Worm (Caenorhabditis elegans) whole organism, late embryonic: Measurements from ENCODE around the gene C08B6.11.

ENCODE experiments used
- C08G9.2 ChIP-seq: sonication (generic microtip); optimal IDR thresholded peaks from 2 replicates; lab custom pipeline; 2016; ENCODE audit warnings: mild to moderate bottlenecking, missing genetic modification characterization, moderate library complexity, missing compliant biosample characterization
- K09A11.1 ChIP-seq: sonication (generic microtip); optimal IDR thresholded peaks from 2 replicates; lab custom pipeline; 2017; ENCODE audit warnings: antibody characterized with exemption, mild to moderate bottlenecking, missing genetic modification characterization, missing compliant biosample characterization; ENCODE audit not compliant: insufficient read depth
- T23F11.4 ChIP-seq: fragments of 200-800 bp; sonication (Bioruptor generic); optimal IDR thresholded peaks from 2 replicates; lab custom pipeline; 2018; ENCODE audit warnings: mild to moderate bottlenecking, missing genetic modification characterization, missing compliant biosample characterization
- ahr-1 ChIP-seq: sonication (generic microtip); optimal IDR thresholded peaks from 2 replicates; lab custom pipeline; 2016; ENCODE audit warnings: missing genetic modification characterization, missing compliant biosample characterization
- ama-1 ChIP-seq: fragments of 150-350 bp; optimal IDR thresholded peaks from 2 replicates; lab custom pipeline; 2014
- ceh-18 ChIP-seq: sonication (generic microtip); optimal IDR thresholded peaks from 2 replicates; lab custom pipeline; 2016; ENCODE audit warnings: missing genetic modification characterization, missing compliant biosample characterization
- ceh-19 ChIP-seq: fragments of 200-800 bp; sonication (Bioruptor generic); optimal IDR thresholded peaks from 2 replicates; lab custom pipeline; 2018; ENCODE audit warnings: mild to moderate bottlenecking, missing genetic modification characterization, missing compliant biosample characterization
- ceh-34 ChIP-seq: sonication (generic microtip); optimal IDR thresholded peaks from 2 replicates; lab custom pipeline; 2016; ENCODE audit warnings: mild to moderate bottlenecking, missing genetic modification characterization, missing compliant biosample characterization
- elt-2 ChIP-seq: sonication (generic microtip); optimal IDR thresholded peaks from 2 replicates; lab custom pipeline; 2016; ENCODE audit warnings: missing genetic modification reagents, missing genetic modification characterization, missing compliant biosample characterization
- fax-1 ChIP-seq: sonication (generic microtip); optimal IDR thresholded peaks from 2 replicates; lab custom pipeline; 2016; ENCODE audit warnings: missing genotype, missing genetic modification characterization, missing compliant biosample characterization
- hlh-13 ChIP-seq: fragments of 200-800 bp; sonication (Bioruptor generic); optimal IDR thresholded peaks from 2 replicates; lab custom pipeline; 2018; ENCODE audit warnings: mild to moderate bottlenecking, missing genetic modification characterization, missing compliant biosample characterization
- hlh-15 ChIP-seq: sonication (generic microtip); optimal IDR thresholded peaks from 2 replicates; lab custom pipeline; 2016; ENCODE audit warnings: missing genetic modification characterization, missing compliant biosample characterization
- hlh-30 ChIP-seq: sonication (generic microtip); optimal IDR thresholded peaks from 2 replicates; lab custom pipeline; 2017; ENCODE audit warnings: antibody characterized with exemption, missing genetic modification characterization, missing compliant biosample characterization; ENCODE audit not compliant: insufficient read depth
- hlh-6 ChIP-seq: sonication (generic microtip); optimal IDR thresholded peaks from 2 replicates; lab custom pipeline; 2016; ENCODE audit warnings: missing genotype, missing genetic modification characterization, missing compliant biosample characterization
- hlh-8 ChIP-seq: sonication (generic microtip); optimal IDR thresholded peaks from 2 replicates; lab custom pipeline; 2016; ENCODE audit warnings: missing genotype, missing genetic modification characterization, missing compliant biosample characterization
- lin-11 ChIP-seq: fragments of 200-800 bp; sonication (Bioruptor generic); optimal IDR thresholded peaks from 2 replicates; lab custom pipeline; 2018; ENCODE audit warnings: mild to moderate bottlenecking, missing genetic modification characterization, missing compliant biosample characterization
- madf-2 ChIP-seq: sonication (generic microtip); optimal IDR thresholded peaks from 2 replicates; lab custom pipeline; 2017; ENCODE audit warnings: missing genetic modification characterization, missing compliant biosample characterization
- nfya-1 ChIP-seq: sonication (generic microtip); optimal IDR thresholded peaks from 2 replicates; lab custom pipeline; 2017; ENCODE audit warnings: missing genetic modification characterization, mild to moderate bottlenecking, missing compliant biosample characterization, antibody characterized with exemption, moderate library complexity
- nhr-11 ChIP-seq: fragments of 150-350 bp; optimal IDR thresholded peaks from 2 replicates; lab custom pipeline; 2014; ENCODE audit warnings: missing biosample characterization, missing genetic modification characterization
- pha-2 ChIP-seq: sonication (generic microtip); optimal IDR thresholded peaks from 2 replicates; lab custom pipeline; 2017; ENCODE audit warnings: mild to moderate bottlenecking, missing genetic modification characterization, missing compliant biosample characterization
- pha-4 ChIP-seq: fragments of 150-350 bp; optimal IDR thresholded peaks from 2 replicates; lab custom pipeline; 2018; ENCODE audit warnings: missing biosample characterization, missing genetic modification reagents, missing genetic modification characterization
- pqm-1 ChIP-seq: sonication (generic microtip); optimal IDR thresholded peaks from 2 replicates; lab custom pipeline; 2016; ENCODE audit warnings: missing genetic modification characterization, missing compliant biosample characterization
- sox-2 ChIP-seq: fragments of 200-800 bp; sonication (Bioruptor generic); IDR thresholded peaks from 2 replicates; pipeline ENCODE4 v1.3.6; 2022; ENCODE audit warnings: missing genetic modification reagents, missing genetic modification characterization, missing compliant biosample characterization
- sox-4 ChIP-seq: sonication (generic microtip); optimal IDR thresholded peaks from 2 replicates; lab custom pipeline; 2017; ENCODE audit warnings: mild to moderate bottlenecking, missing genetic modification characterization, inconsistent platforms, missing compliant biosample characterization
- syd-9 ChIP-seq: sonication (generic microtip); optimal IDR thresholded peaks from 2 replicates; lab custom pipeline; 2016; ENCODE audit warnings: mild to moderate bottlenecking, missing genetic modification characterization, moderate library complexity, missing compliant biosample characterization
- unc-3 ChIP-seq, 2 experiments: fragments of 200-800 bp in 1 of 2; sonication (Bioruptor generic) in 1 of 2; sonication (generic microtip) in 1 of 2; conservative IDR thresholded peaks in 1 of 2; optimal IDR thresholded peaks in 1 of 2; 2 replicates each; pipeline versions ENCODE4 v1.3.6 to Lab custom; 2016 to 2022; ENCODE audit warnings: missing compliant biosample characterization in 2 of 2, missing genetic modification characterization in 2 of 2, missing genetic modification reagents in 1 of 2
- unc-42 ChIP-seq: sonication (generic microtip); optimal IDR thresholded peaks from 2 replicates; lab custom pipeline; 2016; ENCODE audit warnings: missing genotype, missing genetic modification characterization, missing compliant biosample characterization
- ztf-16 ChIP-seq: sonication (generic microtip); optimal IDR thresholded peaks from 2 replicates; lab custom pipeline; 2017; ENCODE audit warnings: missing genetic modification characterization, missing compliant biosample characterization

Gene C08B6.11

ce11 chrV:10124799-10125548 lies 17.6 kb downstream of the C08B6.11 start, which contains the start of gene C08B6.10:
C08B6.10 (plus strand) TSS chrV:10125498.
- TF ChIP-seq T23F11.4 (GFP tag; lab: Kevin White, UChicago): no peak
- peak; percentile 81 for TF ChIP-seq elt-2
- TF ChIP-seq, all 69 proteins: peak for 1

ce11 chrV:10130195-10130594 lies 22.8 kb downstream of the C08B6.11 start, which contains the start of gene aos-1:
aos-1 (minus strand) TSS chrV:10130295.
- no peak for TF ChIP-seq syd-9 (tag; lab: Kevin White, UChicago)
- TF ChIP-seq madf-2: no peak
- TF ChIP-seq lin-11 (tag; lab: Kevin White, UChicago): no peak
- no peak for TF ChIP-seq nfya-1 (tag; lab: Kevin White, UChicago)
- no peak for TF ChIP-seq hlh-30 (tag; lab: Kevin White, UChicago)
- TF ChIP-seq K09A11.1 (tag; lab: Kevin White, UChicago): no peak
- TF ChIP-seq hlh-8 (tag; lab: Kevin White, UChicago): no peak
- TF ChIP-seq ceh-19: no peak
- no peak for TF ChIP-seq ama-1 (lab: Kevin White, UChicago)
- TF ChIP-seq ztf-16 (tag; lab: Kevin White, UChicago): no peak
- no peak for TF ChIP-seq pha-4 (tag; lab: Kevin White, UChicago)
- no peak for TF ChIP-seq unc-3 (GFP tag; conservative IDR thresholded peaks at IDR 0.05; lab: Robert Waterston, UW)
- no peak for TF ChIP-seq unc-3 (tag; optimal IDR thresholded peaks at IDR 0.05; lab: Kevin White, UChicago)
- TF ChIP-seq hlh-15 (tag; lab: Kevin White, UChicago): no peak
- TF ChIP-seq nhr-11: no peak
- no peak for TF ChIP-seq pha-2
- TF ChIP-seq pqm-1 (tag; lab: Kevin White, UChicago): no peak
- no peak for TF ChIP-seq C08G9.2
- no peak for TF ChIP-seq sox-2
- no peak for TF ChIP-seq T23F11.4 (GFP tag; lab: Kevin White, UChicago)

ce11 chrV:10133277-10133676 lies 25.9 kb downstream of the C08B6.11 start:
- no peak for TF ChIP-seq ceh-34 (tag; lab: Kevin White, UChicago)

- TF ChIP-seq C08G9.2 (no peak), elt-2 (no peak), unc-42 (tag; lab: Kevin White, UChicago) (peak; percentile 4)
- TF ChIP-seq, all 69 proteins: peak for 1
These were observed 26.8 kb downstream of the C08B6.11 start, which contains the start of the genes C08B6.18, wdr-20 and C08B6.8 for ce11 chrV:10134077-10134693. C08B6.18 (minus strand) TSS chrV:10134127. wdr-20 (minus strand) TSS chrV:10134158. C08B6.8 (plus strand) TSS chrV:10134643.

- TF ChIP-seq hlh-30 (tag; lab: Kevin White, UChicago): no peak
These were observed 38.2 kb downstream of the C08B6.11 start, which contains the start of gene C51E3.9 for ce11 chrV:10145653-10146052. C51E3.9 (plus strand) TSS chrV:10145953.

ce11 chrV:10146787-10147186 lies 39.4 kb downstream of the C08B6.11 start:
- TF ChIP-seq hlh-6 (tag; lab: Kevin White, UChicago) (no peak), hlh-30 (tag; lab: Kevin White, UChicago) (no peak), ceh-18 (peak; percentile 60), sox-2 (no peak), fax-1 (tag; lab: Kevin White, UChicago) (no peak), hlh-13 (no peak)

ce11 chrV:10148352-10148751 lies 40.9 kb downstream of the C08B6.11 start, which contains the start of gene srsx-26:
srsx-26 (plus strand) TSS chrV:10148652.
- TF ChIP-seq ahr-1 (no peak), hlh-15 (tag; lab: Kevin White, UChicago) (no peak), ceh-34 (tag; lab: Kevin White, UChicago) (no peak), madf-2 (no peak), fax-1 (tag; lab: Kevin White, UChicago) (no peak), unc-42 (tag; lab: Kevin White, UChicago) (no peak), sox-4 (tag; lab: Kevin White, UChicago) (no peak)
